Fruit fly (Drosophila melanogaster) whole organism, adult: ENCODE data around the gene CG13614.

Experiments
- CG11617 ChIP-seq: fragments of 200-800 bp; sonication (Bioruptor generic); optimal IDR thresholded peaks from 2 replicates; lab custom pipeline; 2017; ENCODE audit warnings: mild to moderate bottlenecking, missing biosample characterization, missing genetic modification reagents, missing genetic modification characterization
- CG12768 ChIP-seq: fragments of 200-800 bp; sonication (Bioruptor generic); optimal IDR thresholded peaks from 2 replicates; lab custom pipeline; 2017; ENCODE audit warnings: missing biosample characterization, missing genetic modification characterization, mild to moderate bottlenecking, moderate library complexity, missing genetic modification reagents
- CG14711 ChIP-seq: fragments of 200-800 bp; sonication (Bioruptor generic); optimal IDR thresholded peaks from 2 replicates; lab custom pipeline; 2018; ENCODE audit warnings: missing biosample characterization, mild to moderate bottlenecking, missing genetic modification characterization, moderate library complexity
- CG1620 ChIP-seq: fragments of 200-800 bp; sonication (Bioruptor generic); optimal IDR thresholded peaks from 2 replicates; lab custom pipeline; 2016; ENCODE audit warnings: missing biosample characterization, missing genetic modification characterization
- CG33017 ChIP-seq: fragments of 200-800 bp; sonication (Bioruptor generic); optimal IDR thresholded peaks from 2 replicates; lab custom pipeline; 2018; ENCODE audit warnings: missing biosample characterization, mild to moderate bottlenecking, missing genetic modification characterization, moderate library complexity
- CG5204 ChIP-seq: fragments of 200-800 bp; sonication (Bioruptor generic); optimal IDR thresholded peaks from 2 replicates; lab custom pipeline; 2016; ENCODE audit warnings: missing biosample characterization, missing genetic modification characterization
- CG7045 ChIP-seq: fragments of 200-800 bp; sonication (Bioruptor generic); optimal IDR thresholded peaks from 2 replicates; lab custom pipeline; 2017; ENCODE audit warnings: missing biosample characterization, mild to moderate bottlenecking, missing genetic modification characterization
- CG7101 ChIP-seq: fragments of 200-800 bp; sonication (Bioruptor generic); optimal IDR thresholded peaks from 2 replicates; lab custom pipeline; 2018; ENCODE audit warnings: missing biosample characterization, mild to moderate bottlenecking, missing genetic modification characterization, moderate library complexity
- Clk ChIP-seq: fragments of 200-800 bp; sonication (Bioruptor generic); optimal IDR thresholded peaks from 2 replicates; lab custom pipeline; 2017; ENCODE audit warnings: missing biosample characterization, missing genetic modification characterization
- Crg-1 ChIP-seq: fragments of 200-800 bp; sonication (Bioruptor generic); optimal IDR thresholded peaks from 2 replicates; lab custom pipeline; 2016; ENCODE audit warnings: missing biosample characterization, missing genetic modification characterization
- Hr96 ChIP-seq: fragments of 200-800 bp; sonication (Bioruptor generic); optimal IDR thresholded peaks from 2 replicates; lab custom pipeline; 2016; ENCODE audit warnings: missing biosample characterization, missing genetic modification characterization
- Mnt ChIP-seq: fragments of 200-800 bp; sonication (Bioruptor generic); optimal IDR thresholded peaks from 2 replicates; lab custom pipeline; 2016; ENCODE audit warnings: missing biosample characterization, mild to moderate bottlenecking, missing genetic modification characterization
- bab1 ChIP-seq: fragments of 200-800 bp; sonication (Bioruptor generic); optimal IDR thresholded peaks from 3 replicates; lab custom pipeline; 2019; ENCODE audit warnings: missing biosample characterization, mild to moderate bottlenecking, missing genetic modification characterization, moderate library complexity
- cic ChIP-seq: fragments of 200-800 bp; sonication (Bioruptor generic); optimal IDR thresholded peaks from 2 replicates; lab custom pipeline; 2017; ENCODE audit warnings: missing biosample characterization, mild to moderate bottlenecking, missing genetic modification characterization, moderate library complexity
- cnc ChIP-seq, 2 experiments: fragments of >200 bp; optimal IDR thresholded peaks; 2 replicates each; lab custom pipeline; 2017
- kay ChIP-seq: fragments of 200-800 bp; sonication (Bioruptor generic); peaks from one replicate; lab custom pipeline; 2016; ENCODE audit warnings: missing biosample characterization, missing genetic modification characterization, borderline replicate concordance
- ovo ChIP-seq: fragments of 200-800 bp; sonication (Bioruptor generic); optimal IDR thresholded peaks from 2 replicates; lab custom pipeline; 2016; ENCODE audit warnings: missing biosample characterization, missing genetic modification characterization
- pad ChIP-seq: fragments of 200-800 bp; sonication (Bioruptor generic); optimal IDR thresholded peaks from 3 replicates; lab custom pipeline; 2017; ENCODE audit warnings: missing biosample characterization, missing genetic modification characterization, mild to moderate bottlenecking, moderate library complexity, missing genetic modification reagents
- tj ChIP-seq: fragments of 200-800 bp; sonication (Bioruptor generic); optimal IDR thresholded peaks from 3 replicates; lab custom pipeline; 2017; ENCODE audit warnings: missing biosample characterization, mild to moderate bottlenecking, missing genetic modification characterization, moderate library complexity
- toe ChIP-seq: fragments of 200-800 bp; sonication (Bioruptor generic); optimal IDR thresholded peaks from 2 replicates; lab custom pipeline; 2016; ENCODE audit warnings: missing biosample characterization, missing genetic modification characterization

Gene CG13614

DNA sequence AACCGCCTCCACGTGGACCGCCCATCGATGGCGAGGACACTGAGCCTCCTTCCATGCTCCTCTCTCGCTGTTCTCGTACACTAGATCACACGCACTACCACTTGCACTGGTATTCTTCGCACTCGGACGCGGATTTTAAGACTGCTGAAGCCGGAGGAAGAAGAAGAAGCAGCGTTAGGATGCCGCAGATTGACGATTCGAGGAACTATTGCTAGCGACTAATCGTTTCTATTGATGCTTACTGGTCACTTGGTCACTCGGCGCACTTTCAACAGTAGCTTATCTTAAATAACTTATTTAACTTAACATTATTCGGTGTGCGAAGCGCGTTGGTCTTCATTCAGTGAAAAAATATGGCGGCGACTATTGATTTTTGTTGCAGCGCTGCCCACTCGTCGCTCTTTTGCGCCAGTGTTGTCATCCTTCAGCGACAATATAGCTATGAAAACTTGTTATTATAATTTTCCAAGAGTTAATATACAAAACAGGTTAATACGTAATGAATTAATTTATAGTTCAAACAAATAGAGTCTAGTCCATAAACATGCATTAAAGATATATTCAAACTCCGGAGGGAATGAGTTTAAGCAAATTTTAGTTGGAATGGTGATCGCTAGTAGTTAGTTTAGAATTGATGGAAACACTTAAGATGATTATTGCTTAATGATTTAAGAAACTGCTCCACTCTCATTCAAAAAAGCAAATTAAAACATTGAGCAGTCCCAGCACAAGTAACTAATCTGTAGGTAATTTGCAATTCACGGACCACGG, 20.8 kb upstream of the CG13614 start, which contains the start of the genes CG5746 and CG6454:
TSS of gene CG5746 (minus strand) at position 372 of the 771 bp plus-strand sequence.
TSS of gene CG6454 (plus strand) at position 763 of the 771 bp plus-strand sequence.
- TF ChIP-seq Mnt (GFP tag; lab: Kevin White, UChicago) (peak; percentile 48), CG12768 (GFP tag; lab: Kevin White, UChicago) (peak; percentile 19), kay (GFP tag; lab: Kevin White, UChicago) (no peak), CG7101 (peak; percentile 59), ovo (GFP tag; lab: Kevin White, UChicago) (peak; percentile 19), bab1 (GFP tag; lab: Kevin White, UChicago) (peak; percentile 23), Hr96 (GFP tag; lab: Kevin White, UChicago) (peak; percentile 46), cnc (optimal IDR thresholded peaks at IDR 0.05; lab: Kevin White, UChicago) (no peak), CG1620 (GFP tag; lab: Kevin White, UChicago) (peak; percentile 31), Clk (GFP tag; lab: Kevin White, UChicago) (no peak), CG11617 (GFP tag; lab: Kevin White, UChicago) (peak; percentile 66), CG14711 (peak; percentile 93), cic (GFP tag; lab: Kevin White, UChicago) (no peak), pad (peak; percentile 14)

DNA sequence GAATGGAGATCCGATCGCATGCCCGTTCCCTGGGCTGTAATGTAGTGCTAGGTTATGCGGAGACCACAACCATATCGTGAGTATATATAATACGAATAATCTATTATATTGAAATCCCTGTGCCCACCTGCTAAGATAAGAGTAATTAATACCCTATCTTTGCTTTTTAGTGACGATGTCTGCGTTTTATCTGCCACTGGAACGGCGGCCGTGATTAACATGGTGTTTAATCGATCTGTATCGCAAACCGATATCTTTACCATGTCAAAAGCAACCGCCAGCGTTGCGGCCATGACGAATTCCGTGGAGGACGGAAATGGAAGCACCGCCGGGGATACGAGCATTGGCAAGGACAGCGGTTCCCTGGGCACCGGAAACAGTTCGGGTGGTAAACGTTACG, 15.9 kb upstream of the CG13614 start:
- TF ChIP-seq toe (no peak), Clk (GFP tag; lab: Kevin White, UChicago) (no peak), kay (GFP tag; lab: Kevin White, UChicago) (no peak), Hr96 (GFP tag; lab: Kevin White, UChicago) (no peak), CG11617 (GFP tag; lab: Kevin White, UChicago) (no peak), CG14711 (no peak), CG7101 (no peak), cnc (optimal IDR thresholded peaks at IDR 0.05; lab: Kevin White, UChicago) (no peak), tj (GFP tag; lab: Kevin White, UChicago) (no peak), cic (GFP tag; lab: Kevin White, UChicago) (no peak), CG12768 (GFP tag; lab: Kevin White, UChicago) (no peak)

DNA sequence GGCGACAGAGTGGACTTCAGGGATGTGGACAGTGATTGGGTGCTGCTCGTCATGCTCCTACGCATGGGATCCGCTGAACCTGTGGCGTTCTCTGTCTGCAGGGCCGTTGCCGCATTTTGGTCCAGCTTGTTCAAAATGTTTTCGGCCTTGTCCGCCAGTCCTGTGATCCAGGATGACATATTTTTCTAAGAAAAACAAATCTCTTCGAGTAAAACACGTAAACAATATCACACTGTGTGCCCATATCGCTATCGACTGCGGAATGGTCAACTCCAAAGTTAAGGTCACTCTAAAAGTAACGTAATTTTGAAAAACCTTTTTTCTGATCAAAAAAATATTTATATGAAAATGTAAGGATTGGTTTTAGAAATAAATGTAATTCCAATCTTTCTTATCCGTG, 11.7 kb upstream of the CG13614 start, which contains the start of gene Golgin84:
TSS of gene Golgin84 (minus strand) at position 241 of the 400 bp plus-strand sequence.
- no peak for TF ChIP-seq CG7045 (GFP tag; lab: Kevin White, UChicago)

DNA sequence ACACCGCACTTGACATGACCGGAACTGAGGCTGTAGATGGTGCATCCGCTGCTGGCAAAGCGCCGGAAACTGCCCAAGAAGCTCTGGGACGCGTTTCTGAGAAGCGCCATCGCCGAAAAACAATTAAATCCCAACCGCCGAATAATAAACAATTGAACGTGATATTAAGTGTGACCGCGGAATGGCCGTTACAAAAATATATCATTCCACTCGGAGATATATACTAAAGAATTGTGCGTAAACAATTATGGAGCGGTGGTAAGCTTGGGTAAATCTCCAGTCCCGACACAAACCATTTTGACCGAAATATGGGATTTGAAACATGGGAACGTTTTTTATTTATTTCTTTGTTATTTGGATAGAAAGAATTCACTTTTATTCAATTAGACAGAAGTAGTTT, 9.4 kb upstream of the CG13614 start, which contains the start of gene CG18528:
TSS of gene CG18528 (minus strand) at position 188 of the 400 bp plus-strand sequence.
- no peak for TF ChIP-seq CG12768 (GFP tag; lab: Kevin White, UChicago)
- peak; percentile 53 for TF ChIP-seq bab1 (GFP tag; lab: Kevin White, UChicago)
- TF ChIP-seq CG1620 (GFP tag; lab: Kevin White, UChicago): no peak
- no peak for TF ChIP-seq CG33017 (tag; lab: Kevin White, UChicago)
- no peak for TF ChIP-seq Crg-1
- TF ChIP-seq Clk (GFP tag; lab: Kevin White, UChicago): no peak

DNA sequence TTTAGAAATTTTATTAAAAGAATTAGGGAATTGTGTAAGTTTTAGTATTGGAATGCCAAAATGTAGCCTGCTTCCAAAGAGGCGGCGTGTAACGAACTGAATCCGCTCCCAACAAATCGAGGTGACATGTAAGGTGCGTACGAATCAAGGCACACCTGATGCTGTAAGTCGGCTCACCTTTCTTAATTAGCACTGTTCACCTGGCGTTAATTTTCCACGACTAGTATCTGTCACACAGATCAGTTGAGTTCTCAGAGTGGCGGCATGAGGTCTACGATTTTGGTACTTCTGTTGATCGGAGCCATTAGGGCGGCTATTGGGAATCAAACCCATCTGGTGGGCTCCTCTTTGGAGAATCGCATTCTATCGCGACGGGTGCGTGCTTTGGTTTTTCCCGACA, 7.8 kb upstream of the CG13614 start, which contains the start of the genes CG5762 and CG33339:
TSS of gene CG5762 (minus strand) at position 101 of the 400 bp plus-strand sequence.
TSS of gene CG33339 (plus strand) at position 265 of the 400 bp plus-strand sequence.
- TF ChIP-seq bab1 (GFP tag; lab: Kevin White, UChicago) (no peak), CG5204 (GFP tag; lab: Kevin White, UChicago) (no peak), cnc (optimal IDR thresholded peaks at IDR 0.05; lab: Kevin White, UChicago) (no peak), Crg-1 (no peak), cic (GFP tag; lab: Kevin White, UChicago) (no peak), CG12768 (GFP tag; lab: Kevin White, UChicago) (no peak), CG7045 (GFP tag; lab: Kevin White, UChicago) (no peak), pad (no peak), Hr96 (GFP tag; lab: Kevin White, UChicago) (no peak), CG14711 (no peak), CG1620 (GFP tag; lab: Kevin White, UChicago) (no peak), tj (GFP tag; lab: Kevin White, UChicago) (no peak)

DNA sequence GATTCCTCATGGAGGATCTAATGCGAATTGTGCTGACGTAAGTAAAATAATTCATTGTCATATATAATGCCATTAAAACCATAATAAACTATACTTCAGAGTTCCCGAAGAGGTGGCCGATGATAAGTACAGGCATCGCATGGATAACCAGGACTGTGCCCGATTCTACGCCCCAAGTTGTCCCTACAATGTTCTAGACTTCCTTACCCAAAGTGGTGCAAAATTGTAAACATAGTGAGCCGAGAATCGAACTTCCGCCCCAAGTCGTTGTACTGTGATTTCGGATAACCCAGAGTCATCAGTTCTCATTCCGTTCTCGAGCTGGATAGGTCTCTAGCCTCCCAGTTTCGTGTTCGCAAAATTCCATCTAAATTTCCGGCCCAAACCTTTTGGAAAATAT, 6.5 kb upstream of the CG13614 start, which contains the start of gene CG33340:
TSS of gene CG33340 (plus strand) at position 301 of the 400 bp plus-strand sequence.
- no peak for TF ChIP-seq Crg-1
- TF ChIP-seq cic (GFP tag; lab: Kevin White, UChicago): no peak
- TF ChIP-seq CG7101: no peak
